Worm (Caenorhabditis elegans) whole organism, mixed stage, embryonic: ENCODE data around the gene C45B2.3.

Experiments
- M03D4.4 ChIP-seq: sonication (generic microtip); optimal IDR thresholded peaks from 2 replicates; lab custom pipeline; 2017; ENCODE audit warnings: mild to moderate bottlenecking, missing genetic modification characterization, missing compliant biosample characterization
- bed-3 ChIP-seq: fragments of 200-800 bp; sonication (Bioruptor generic); optimal IDR thresholded peaks from 3 replicates; lab custom pipeline; 2018; ENCODE audit warnings: mild to moderate bottlenecking, missing genetic modification characterization, moderate library complexity, missing compliant biosample characterization
- blmp-1 ChIP-seq: fragments of 150-350 bp; optimal IDR thresholded peaks from 2 replicates; lab custom pipeline; 2014; ENCODE audit warnings: missing biosample characterization, missing genetic modification characterization
- ceh-39 ChIP-seq: fragments of 150-350 bp; optimal IDR thresholded peaks from 2 replicates; lab custom pipeline; 2014; ENCODE audit warnings: missing biosample characterization, missing genetic modification characterization
- ceh-43 ChIP-seq: fragments of 200-800 bp; sonication (Bioruptor generic); optimal IDR thresholded peaks from 2 replicates; lab custom pipeline; 2018; ENCODE audit warnings: mild to moderate bottlenecking, missing genetic modification characterization, moderate library complexity, missing compliant biosample characterization
- ceh-83 ChIP-seq: fragments of 200-800 bp; sonication (Bioruptor generic); optimal IDR thresholded peaks from 2 replicates; lab custom pipeline; 2018; ENCODE audit warnings: mild to moderate bottlenecking, missing genetic modification characterization, missing compliant biosample characterization
- ces-1 ChIP-seq: fragments of 150-350 bp; optimal IDR thresholded peaks from 2 replicates; lab custom pipeline; 2014; ENCODE audit warnings: missing biosample characterization, missing genetic modification reagents, missing genetic modification characterization
- cnd-1 ChIP-seq: fragments of 200-800 bp; sonication (Bioruptor generic); optimal IDR thresholded peaks from 2 replicates; lab custom pipeline; 2018; ENCODE audit warnings: mild to moderate bottlenecking, missing genetic modification characterization, missing compliant biosample characterization
- drap-1 ChIP-seq: fragments of 200-800 bp; sonication (Bioruptor generic); optimal IDR thresholded peaks from 3 replicates; lab custom pipeline; 2018; ENCODE audit warnings: mild to moderate bottlenecking, missing genetic modification characterization, missing compliant biosample characterization
- elt-1 ChIP-seq: sonication (generic microtip); optimal IDR thresholded peaks from 2 replicates; lab custom pipeline; 2017; ENCODE audit warnings: missing genetic modification characterization, mild to moderate bottlenecking, missing compliant biosample characterization, antibody characterized with exemption, moderate library complexity, borderline replicate concordance; ENCODE audit not compliant: insufficient read depth
- elt-3 ChIP-seq: fragments of 150-350 bp; optimal IDR thresholded peaks from 2 replicates; lab custom pipeline; 2014; ENCODE audit warnings: missing biosample characterization, missing genetic modification characterization
- flh-1 ChIP-seq: fragments of 200-800 bp; sonication (Bioruptor generic); optimal IDR thresholded peaks from 2 replicates; lab custom pipeline; 2018; ENCODE audit warnings: mild to moderate bottlenecking, missing genetic modification characterization, moderate library complexity, missing compliant biosample characterization
- ham-2 ChIP-seq: fragments of 200-800 bp; sonication (Bioruptor generic); optimal IDR thresholded peaks from 2 replicates; lab custom pipeline; 2018; ENCODE audit warnings: mild to moderate bottlenecking, missing genetic modification characterization, missing compliant biosample characterization
- hlh-1 ChIP-seq: fragments of 150-350 bp; optimal IDR thresholded peaks from 2 replicates; lab custom pipeline; 2014; ENCODE audit warnings: missing biosample characterization, missing genetic modification reagents, missing genetic modification characterization
- lin-13 ChIP-seq: fragments of 150-350 bp; optimal IDR thresholded peaks from 2 replicates; lab custom pipeline; 2014; ENCODE audit warnings: missing biosample characterization, missing genetic modification characterization
- lin-32 ChIP-seq: fragments of 200-800 bp; sonication (Bioruptor generic); optimal IDR thresholded peaks from 2 replicates; lab custom pipeline; 2018; ENCODE audit warnings: mild to moderate bottlenecking, missing genetic modification characterization, missing compliant biosample characterization
- lsy-2 ChIP-seq: fragments of 150-350 bp; optimal IDR thresholded peaks from 2 replicates; lab custom pipeline; 2014; ENCODE audit warnings: missing biosample characterization, missing genetic modification characterization
- mab-5 ChIP-seq: fragments of 150-350 bp; optimal IDR thresholded peaks from 2 replicates; lab custom pipeline; 2014; ENCODE audit warnings: missing biosample characterization, missing genetic modification characterization
- mep-1 ChIP-seq: fragments of 150-350 bp; optimal IDR thresholded peaks from 2 replicates; lab custom pipeline; 2017; ENCODE audit warnings: missing biosample characterization, missing genetic modification reagents, missing genetic modification characterization, inconsistent platforms
- mls-2 ChIP-seq: sonication (generic microtip); optimal IDR thresholded peaks from 2 replicates; lab custom pipeline; 2016; ENCODE audit warnings: mild to moderate bottlenecking, missing genetic modification characterization, moderate library complexity, missing compliant biosample characterization
- nhr-12 ChIP-seq: fragments of 150-350 bp; optimal IDR thresholded peaks from 2 replicates; lab custom pipeline; 2014; ENCODE audit warnings: missing biosample characterization, missing genetic modification characterization
- nhr-2 ChIP-seq: fragments of 150-350 bp; optimal IDR thresholded peaks from 2 replicates; lab custom pipeline; 2014; ENCODE audit warnings: missing biosample characterization, missing genetic modification characterization
- nhr-237 ChIP-seq: fragments of 150-350 bp; optimal IDR thresholded peaks from 2 replicates; lab custom pipeline; 2014; ENCODE audit warnings: missing biosample characterization, missing genetic modification characterization
- nhr-28 ChIP-seq: fragments of 150-350 bp; optimal IDR thresholded peaks from 2 replicates; lab custom pipeline; 2014; ENCODE audit warnings: missing biosample characterization, missing genetic modification characterization
- nhr-76 ChIP-seq: sonication (generic microtip); optimal IDR thresholded peaks from 2 replicates; lab custom pipeline; 2017; ENCODE audit warnings: missing biosample characterization, missing genetic modification characterization
- pha-4 ChIP-seq: fragments of 150-350 bp; optimal IDR thresholded peaks from 2 replicates; lab custom pipeline; 2018; ENCODE audit warnings: missing biosample characterization, missing genetic modification reagents, missing genetic modification characterization
- sem-2 ChIP-seq: fragments of 200-800 bp; sonication (Bioruptor generic); optimal IDR thresholded peaks from 2 replicates; lab custom pipeline; 2018; ENCODE audit warnings: mild to moderate bottlenecking, missing genetic modification characterization, missing compliant biosample characterization
- snpc-4 ChIP-seq: fragments of 150-350 bp; optimal IDR thresholded peaks from 2 replicates; lab custom pipeline; 2014; ENCODE audit warnings: missing biosample characterization, missing genetic modification characterization
- sptf-1 ChIP-seq: sonication (generic microtip); optimal IDR thresholded peaks from 2 replicates; lab custom pipeline; 2017; ENCODE audit warnings: mild to moderate bottlenecking, missing genetic modification characterization, moderate library complexity, missing compliant biosample characterization
- tbx-8 ChIP-seq: fragments of 200-800 bp; sonication (Bioruptor generic); optimal IDR thresholded peaks from 2 replicates; lab custom pipeline; 2018; ENCODE audit warnings: mild to moderate bottlenecking, missing genetic modification characterization, moderate library complexity, missing compliant biosample characterization
- unc-120 ChIP-seq: sonication (generic microtip); optimal IDR thresholded peaks from 2 replicates; lab custom pipeline; 2017; ENCODE audit warnings: missing genetic modification characterization, missing compliant biosample characterization; ENCODE audit not compliant: poor library complexity, severe bottlenecking
- unc-39 ChIP-seq: fragments of 150-350 bp; optimal IDR thresholded peaks from 2 replicates; lab custom pipeline; 2014; ENCODE audit warnings: missing biosample characterization, missing genetic modification characterization
- unc-62 ChIP-seq: fragments of 150-350 bp; optimal IDR thresholded peaks from 2 replicates; lab custom pipeline; 2014; ENCODE audit warnings: missing biosample characterization, missing genetic modification reagents, missing genetic modification characterization
- zip-8 ChIP-seq: fragments of 150-350 bp; optimal IDR thresholded peaks from 2 replicates; lab custom pipeline; 2014; ENCODE audit warnings: missing biosample characterization, missing genetic modification characterization
- ztf-11 ChIP-seq: fragments of 150-350 bp; optimal IDR thresholded peaks from 2 replicates; lab custom pipeline; 2014; ENCODE audit warnings: missing biosample characterization, missing genetic modification characterization

C45B2.3 gene

ce11 chrX:6091967-6092366, 9.2 kb downstream of the C45B2.3 start, which contains the start of gene hsp-3 (continued):
- TF ChIP-seq flh-1 (GFP tag; lab: Kevin White, UChicago), result no peak
- peak; percentile 57 for TF ChIP-seq ceh-83 (GFP tag; lab: Kevin White, UChicago)

- no peak for TF ChIP-seq unc-120 (tag; lab: Kevin White, UChicago)
- peak; percentile 77 for TF ChIP-seq ham-2 (GFP tag; lab: Kevin White, UChicago)
- no peak for TF ChIP-seq unc-39
- TF ChIP-seq nhr-2, result peak; percentile 31
- peak; percentile 98 for TF ChIP-seq elt-1
Measured at ce11 chrX:6092533-6092932, 9.8 kb downstream of the C45B2.3 start.

- TF ChIP-seq hlh-1 (tag; lab: Kevin White, UChicago), result no peak
- TF ChIP-seq ztf-11 (tag; lab: Kevin White, UChicago), result no peak
- TF ChIP-seq flh-1 (GFP tag; lab: Kevin White, UChicago), result no peak
- no peak for TF ChIP-seq ces-1 (GFP tag; lab: Kevin White, UChicago)
- no peak for TF ChIP-seq nhr-12 (tag; lab: Kevin White, UChicago)
- no peak for TF ChIP-seq elt-1
- no peak for TF ChIP-seq nhr-2
- no peak for TF ChIP-seq tbx-8 (GFP tag; lab: Kevin White, UChicago)
- no peak for TF ChIP-seq nhr-28 (tag; lab: Kevin White, UChicago)
- TF ChIP-seq lin-13 (tag; lab: Kevin White, UChicago), result no peak
- TF ChIP-seq bed-3 (GFP tag; lab: Kevin White, UChicago), result no peak
- TF ChIP-seq, all 35 proteins: peak for 0
Measured at ce11 chrX:6093046-6093445, 10.3 kb downstream of the C45B2.3 start, which contains the start of gene C15H9.5. C15H9.5 (plus strand) TSS chrX:6093300.

ce11 chrX:6097551-6097950, 14.8 kb downstream of the C45B2.3 start, which contains the start of gene C15H9.4:
C15H9.4 (plus strand) TSS chrX:6097643.
- TF ChIP-seq ztf-11 (tag; lab: Kevin White, UChicago) (no peak), nhr-237 (no peak), bed-3 (GFP tag; lab: Kevin White, UChicago) (no peak), blmp-1 (tag; lab: Kevin White, UChicago) (no peak), zip-8 (no peak), tbx-8 (GFP tag; lab: Kevin White, UChicago) (no peak), hlh-1 (tag; lab: Kevin White, UChicago) (peak; percentile 73), lin-13 (tag; lab: Kevin White, UChicago) (peak; percentile 57), elt-3 (no peak), nhr-2 (no peak), lin-32 (GFP tag; lab: Kevin White, UChicago) (no peak), sptf-1 (peak; percentile 72), ceh-83 (GFP tag; lab: Kevin White, UChicago) (peak; percentile 36), snpc-4 (tag; lab: Kevin White, UChicago) (no peak), drap-1 (GFP tag; lab: Kevin White, UChicago) (peak; percentile 45), unc-39 (no peak), ceh-43 (GFP tag; lab: Kevin White, UChicago) (peak; percentile 49), nhr-76 (tag; lab: Kevin White, UChicago) (no peak), cnd-1 (tag; lab: Kevin White, UChicago) (peak; percentile 84), nhr-28 (tag; lab: Kevin White, UChicago) (no peak), unc-62 (GFP tag; lab: Kevin White, UChicago) (no peak), nhr-12 (tag; lab: Kevin White, UChicago) (no peak), unc-120 (tag; lab: Kevin White, UChicago) (peak; percentile 59), sem-2 (GFP tag; lab: Kevin White, UChicago) (peak; percentile 26), ces-1 (GFP tag; lab: Kevin White, UChicago) (peak; percentile 71), mls-2 (tag; lab: Kevin White, UChicago) (peak; percentile 70), ceh-39 (peak; percentile 2), pha-4 (tag; lab: Kevin White, UChicago) (peak; percentile 62), flh-1 (GFP tag; lab: Kevin White, UChicago) (no peak), lsy-2 (tag; lab: Kevin White, UChicago) (peak; percentile 12), mep-1 (tag; lab: Kevin White, UChicago) (peak; percentile 16), M03D4.4 (tag; lab: Kevin White, UChicago) (peak; percentile 66), mab-5 (tag; lab: Kevin White, UChicago) (no peak), elt-1 (peak; percentile 3), ham-2 (GFP tag; lab: Kevin White, UChicago) (peak; percentile 88)
- TF ChIP-seq, all 35 proteins: peak for 18
